Worm (Caenorhabditis elegans) whole organism, L2 larva: ENCODE measurements around the gene srh-20.

Experiments
- C34F6.9 ChIP-seq: fragments of 150-350 bp; optimal IDR thresholded peaks from 2 replicates; lab custom pipeline; 2014; ENCODE audit warnings: missing biosample characterization, missing genetic modification characterization
- F13H6.1 ChIP-seq: sonication (generic microtip); optimal IDR thresholded peaks from 2 replicates; lab custom pipeline; 2016; ENCODE audit warnings: missing genetic modification characterization, missing compliant biosample characterization
- R02D3.7 ChIP-seq: fragments of 150-350 bp; optimal IDR thresholded peaks from 2 replicates; lab custom pipeline; 2014; ENCODE audit warnings: missing biosample characterization, missing genetic modification characterization
- Y55F3AM.14 ChIP-seq: fragments of 200-800 bp; sonication (Bioruptor generic); optimal IDR thresholded peaks from 2 replicates; lab custom pipeline; 2018; ENCODE audit warnings: mild to moderate bottlenecking, missing genetic modification characterization, missing compliant biosample characterization
- alr-1 ChIP-seq: fragments of 150-350 bp; optimal IDR thresholded peaks from 2 replicates; lab custom pipeline; 2014; ENCODE audit warnings: missing biosample characterization, missing genetic modification characterization
- aly-2 ChIP-seq: fragments of 150-350 bp; optimal IDR thresholded peaks from 2 replicates; lab custom pipeline; 2014; ENCODE audit warnings: missing biosample characterization, missing genetic modification characterization
- ama-1 ChIP-seq: fragments of 150-350 bp; optimal IDR thresholded peaks from 2 replicates; lab custom pipeline; 2018; ENCODE audit warnings: inconsistent platforms
- blmp-1 ChIP-seq: sonication (generic microtip); optimal IDR thresholded peaks from 2 replicates; lab custom pipeline; 2017; ENCODE audit warnings: missing genetic modification characterization, mild to moderate bottlenecking, missing compliant biosample characterization, antibody characterized with exemption, moderate library complexity; ENCODE audit not compliant: insufficient read depth
- ceh-16 ChIP-seq: fragments of 150-350 bp; optimal IDR thresholded peaks from 2 replicates; lab custom pipeline; 2014; ENCODE audit warnings: missing biosample characterization, missing genetic modification characterization
- ceh-82 ChIP-seq: fragments of 150-350 bp; optimal IDR thresholded peaks from 2 replicates; lab custom pipeline; 2014; ENCODE audit warnings: missing biosample characterization, missing genetic modification characterization
- crh-2 ChIP-seq: sonication (generic microtip); optimal IDR thresholded peaks from 2 replicates; lab custom pipeline; 2017; ENCODE audit warnings: missing biosample characterization, missing genetic modification characterization
- dmd-4 ChIP-seq: sonication (generic microtip); optimal IDR thresholded peaks from 2 replicates; lab custom pipeline; 2017; ENCODE audit warnings: missing biosample characterization, missing genetic modification characterization
- egl-27 ChIP-seq: sonication (generic microtip); optimal IDR thresholded peaks from 3 replicates; lab custom pipeline; 2017; ENCODE audit warnings: missing biosample characterization, missing genetic modification reagents, missing genetic modification characterization
- elt-3 ChIP-seq: sonication (generic microtip); optimal IDR thresholded peaks from 2 replicates; lab custom pipeline; 2017; ENCODE audit warnings: missing biosample characterization, missing genetic modification characterization
- fos-1 ChIP-seq: fragments of 150-350 bp; optimal IDR thresholded peaks from 2 replicates; lab custom pipeline; 2014; ENCODE audit warnings: missing biosample characterization, missing genetic modification characterization
- gmeb-1 ChIP-seq: fragments of 150-350 bp; optimal IDR thresholded peaks from 2 replicates; lab custom pipeline; 2014; ENCODE audit warnings: missing biosample characterization, missing genetic modification characterization
- lin-13 ChIP-seq: fragments of 150-350 bp; optimal IDR thresholded peaks from 2 replicates; lab custom pipeline; 2014; ENCODE audit warnings: missing biosample characterization, missing genetic modification reagents, missing genetic modification characterization
- mab-5 ChIP-seq: fragments of 150-350 bp; optimal IDR thresholded peaks from 2 replicates; lab custom pipeline; 2014; ENCODE audit warnings: missing biosample characterization, missing genetic modification characterization
- mdl-1 ChIP-seq, 2 experiments: fragments of 150-350 bp in 1 of 2; sonication (generic microtip) in 1 of 2; optimal IDR thresholded peaks; 2 replicates each; lab custom pipeline; 2017; ENCODE audit warnings: missing biosample characterization in 2 of 2, missing genetic modification characterization in 2 of 2
- nhr-10 ChIP-seq: sonication (generic microtip); optimal IDR thresholded peaks from 2 replicates; lab custom pipeline; 2017; ENCODE audit warnings: missing biosample characterization, missing genetic modification characterization
- nhr-11 ChIP-seq: fragments of 150-350 bp; optimal IDR thresholded peaks from 2 replicates; lab custom pipeline; 2014; ENCODE audit warnings: missing biosample characterization, missing genetic modification characterization
- nhr-12 ChIP-seq: fragments of 150-350 bp; optimal IDR thresholded peaks from 2 replicates; lab custom pipeline; 2014; ENCODE audit warnings: missing biosample characterization, missing genetic modification characterization
- nhr-21 ChIP-seq: fragments of 150-350 bp; optimal IDR thresholded peaks from 2 replicates; lab custom pipeline; 2014; ENCODE audit warnings: missing biosample characterization, missing genetic modification characterization
- nhr-23 ChIP-seq: fragments of 150-350 bp; optimal IDR thresholded peaks from 2 replicates; lab custom pipeline; 2014; ENCODE audit warnings: missing biosample characterization, missing genetic modification reagents, missing genetic modification characterization
- nhr-25 ChIP-seq: fragments of 150-350 bp; sonication (generic microtip); optimal IDR thresholded peaks from 3 replicates; lab custom pipeline; 2014; ENCODE audit warnings: missing biosample characterization, missing genetic modification characterization
- peb-1 ChIP-seq: fragments of 150-350 bp; optimal IDR thresholded peaks from 2 replicates; lab custom pipeline; 2014; ENCODE audit warnings: missing biosample characterization, missing genetic modification characterization
- skn-1 ChIP-seq: sonication (generic microtip); optimal IDR thresholded peaks from 2 replicates; lab custom pipeline; 2017; ENCODE audit warnings: missing biosample characterization, missing genetic modification characterization
- sma-3 ChIP-seq: sonication (generic microtip); optimal IDR thresholded peaks from 2 replicates; lab custom pipeline; 2016; ENCODE audit warnings: missing genetic modification reagents, missing genetic modification characterization, missing compliant biosample characterization
- sma-9 ChIP-seq, 2 experiments: fragments of 150-350 bp in 1 of 2; sonication (generic microtip) in 1 of 2; optimal IDR thresholded peaks; 2 replicates each; lab custom pipeline; 2014 to 2016; ENCODE audit warnings: missing genetic modification characterization in 2 of 2, mild to moderate bottlenecking in 1 of 2, missing biosample characterization in 1 of 2, missing compliant biosample characterization in 1 of 2, missing genetic modification reagents in 1 of 2, moderate library complexity in 1 of 2
- unc-39 ChIP-seq: fragments of 150-350 bp; optimal IDR thresholded peaks from 2 replicates; lab custom pipeline; 2014; ENCODE audit warnings: missing biosample characterization, missing genetic modification characterization
- unc-55 ChIP-seq: fragments of 150-350 bp; sonication (generic microtip); optimal IDR thresholded peaks from 3 replicates; lab custom pipeline; 2014; ENCODE audit warnings: missing biosample characterization, missing genetic modification reagents, missing genetic modification characterization
- unc-62 ChIP-seq: fragments of 150-350 bp; optimal IDR thresholded peaks from 2 replicates; lab custom pipeline; 2014; ENCODE audit warnings: missing biosample characterization, missing genetic modification reagents, missing genetic modification characterization
- zag-1 ChIP-seq: fragments of 150-350 bp; optimal IDR thresholded peaks from 2 replicates; lab custom pipeline; 2014; ENCODE audit warnings: missing biosample characterization, missing genetic modification characterization
- ztf-1 ChIP-seq: fragments of 200-800 bp; sonication (Bioruptor generic); conservative IDR thresholded peaks from 2 replicates; pipeline ENCODE4 v1.3.6; 2022; ENCODE audit warnings: missing genetic modification characterization, missing compliant biosample characterization
- ztf-11 ChIP-seq: sonication (generic microtip); optimal IDR thresholded peaks from 2 replicates; lab custom pipeline; 2017; ENCODE audit warnings: missing biosample characterization, missing genetic modification characterization

The srh-20 gene

DNA sequence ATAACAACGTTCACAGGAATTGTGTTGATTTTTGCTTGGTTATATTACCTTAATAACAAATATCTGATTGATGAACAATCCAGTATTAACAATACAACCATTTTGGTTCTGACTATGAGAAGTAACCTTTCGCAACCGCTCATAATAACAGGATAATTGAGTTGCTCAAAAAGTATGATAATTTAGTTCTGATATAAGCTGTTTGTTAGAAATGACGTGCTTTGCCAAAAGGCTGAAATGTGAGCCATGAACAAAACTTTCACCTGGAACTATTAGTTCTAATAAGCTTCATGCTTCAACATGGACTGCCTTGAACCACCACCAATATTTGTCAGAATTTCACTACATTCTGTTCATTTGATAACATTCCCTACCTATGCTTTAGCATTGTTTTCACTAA lies at the start of gene srh-20:
Gene srh-20 (plus strand): TSS at position 301 of the 400 bp plus-strand sequence.
- TF ChIP-seq ama-1 (lab: Kevin White, UChicago): no peak
- no peak for TF ChIP-seq ceh-16 (tag; lab: Kevin White, UChicago)
- no peak for TF ChIP-seq sma-3
- TF ChIP-seq unc-62 (GFP tag; lab: Kevin White, UChicago): no peak
- no peak for TF ChIP-seq C34F6.9 (tag; lab: Kevin White, UChicago)
- no peak for TF ChIP-seq F13H6.1 (tag; lab: Kevin White, UChicago)

DNA sequence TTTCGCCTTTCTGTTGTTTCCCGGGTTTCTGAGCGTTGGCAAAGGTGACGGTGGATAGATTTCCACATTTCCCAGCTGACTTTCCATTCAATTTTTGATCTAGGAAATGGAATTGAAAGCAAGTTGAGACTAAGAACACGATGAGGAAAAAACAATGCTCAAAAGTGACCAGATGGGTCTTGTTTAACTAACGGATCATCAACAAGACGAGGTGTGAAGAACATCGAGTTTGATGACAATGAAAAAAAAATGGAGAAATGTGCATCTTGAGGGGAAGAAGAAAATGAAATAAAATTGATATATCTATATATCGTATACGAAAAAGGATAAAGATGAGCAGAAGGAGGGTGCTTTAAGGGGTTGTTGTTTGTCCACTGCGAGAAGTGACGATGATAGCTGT lies 47.1 kb upstream of the srh-20 start, which contains the start of gene T19H12.6:
Gene T19H12.6 (minus strand): TSS at position 101 of the 400 bp plus-strand sequence.
- TF ChIP-seq ztf-11: no peak
- TF ChIP-seq nhr-12: no peak
- TF ChIP-seq nhr-23 (tag; lab: Kevin White, UChicago): no peak
- TF ChIP-seq crh-2 (tag; lab: Kevin White, UChicago): no peak
- no peak for TF ChIP-seq skn-1 (tag; lab: Kevin White, UChicago)
- no peak for TF ChIP-seq R02D3.7 (tag; lab: Kevin White, UChicago)
- no peak for TF ChIP-seq nhr-10 (tag; lab: Kevin White, UChicago)
- no peak for TF ChIP-seq mdl-1 (tag; optimal IDR thresholded peaks at IDR 0.05; lab: Kevin White, UChicago)
- no peak for TF ChIP-seq zag-1
- TF ChIP-seq sma-3: no peak
- no peak for TF ChIP-seq aly-2 (tag; lab: Kevin White, UChicago)
- no peak for TF ChIP-seq dmd-4 (tag; lab: Kevin White, UChicago)
- TF ChIP-seq unc-39 (tag; lab: Kevin White, UChicago): no peak
- no peak for TF ChIP-seq ceh-82 (tag; lab: Kevin White, UChicago)
- no peak for TF ChIP-seq lin-13
- TF ChIP-seq elt-3 (tag; lab: Kevin White, UChicago): no peak

DNA sequence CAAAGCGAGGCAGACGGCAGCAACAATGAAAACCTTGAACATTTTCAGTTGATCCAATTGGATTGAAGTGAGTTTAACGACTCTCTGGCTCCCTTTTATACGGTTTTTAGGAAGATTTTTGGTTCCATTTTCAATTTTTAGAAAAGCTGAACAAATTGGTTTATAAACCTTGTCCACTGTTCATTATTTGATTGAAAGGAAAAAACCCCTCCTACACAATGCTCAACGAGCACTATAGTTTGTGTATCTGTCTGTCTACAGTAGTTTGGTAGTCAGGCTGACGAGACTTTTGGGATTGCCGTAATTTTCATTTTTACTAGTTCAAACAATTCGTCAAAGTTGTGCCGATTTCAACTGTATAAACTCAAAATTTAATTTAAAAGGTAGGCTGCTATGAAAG lies 45.5 kb upstream of the srh-20 start, which contains the start of gene T19H12.15:
Gene T19H12.15 (minus strand): TSS at position 101 of the 400 bp plus-strand sequence.
- TF ChIP-seq ztf-1 (GFP tag; lab: Robert Waterston, UW) (no peak), R02D3.7 (tag; lab: Kevin White, UChicago) (no peak), peb-1 (no peak), unc-55 (GFP tag; lab: Kevin White, UChicago) (no peak), nhr-11 (tag; lab: Kevin White, UChicago) (no peak), fos-1 (tag; lab: Kevin White, UChicago) (no peak), zag-1 (no peak), egl-27 (no peak), mdl-1 (tag; optimal IDR thresholded peaks at IDR 0.05; lab: Kevin White, UChicago) (no peak), Y55F3AM.14 (GFP tag; lab: Kevin White, UChicago) (no peak), lin-13 (no peak), unc-62 (GFP tag; lab: Kevin White, UChicago) (no peak), nhr-21 (tag; lab: Kevin White, UChicago) (no peak)

DNA sequence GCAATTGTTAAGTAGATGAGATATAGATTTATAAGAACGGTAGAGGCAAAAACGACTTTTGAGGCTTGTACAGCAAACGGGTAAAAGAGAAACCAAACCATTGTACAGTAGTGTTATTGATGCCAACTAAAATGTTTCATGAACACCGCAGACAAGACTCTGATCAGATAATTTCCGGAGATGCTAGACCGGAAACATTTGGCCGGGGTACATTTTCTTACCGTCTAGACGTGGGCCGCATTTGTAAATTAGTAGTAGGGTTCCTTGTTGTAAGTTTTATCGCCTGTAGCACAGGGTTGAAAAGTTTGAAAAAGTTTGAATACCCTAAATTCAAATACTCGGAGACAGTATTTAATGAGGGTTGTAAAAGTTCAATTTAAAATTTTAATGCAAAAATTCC lies 43.3 kb upstream of the srh-20 start, which contains the start of gene str-32:
Gene str-32 (minus strand): TSS at position 101 of the 400 bp plus-strand sequence.
- TF ChIP-seq mab-5 (tag; lab: Kevin White, UChicago): no peak
- no peak for TF ChIP-seq Y55F3AM.14 (GFP tag; lab: Kevin White, UChicago)
- TF ChIP-seq nhr-25: no peak
- no peak for TF ChIP-seq sma-3
- TF ChIP-seq alr-1 (tag; lab: Kevin White, UChicago): no peak
- TF ChIP-seq elt-3 (tag; lab: Kevin White, UChicago): no peak
- no peak for TF ChIP-seq gmeb-1
- TF ChIP-seq nhr-23 (tag; lab: Kevin White, UChicago): no peak
- TF ChIP-seq lin-13: no peak
- no peak for TF ChIP-seq blmp-1 (tag; lab: Kevin White, UChicago)
- TF ChIP-seq fos-1 (tag; lab: Kevin White, UChicago): no peak

DNA sequence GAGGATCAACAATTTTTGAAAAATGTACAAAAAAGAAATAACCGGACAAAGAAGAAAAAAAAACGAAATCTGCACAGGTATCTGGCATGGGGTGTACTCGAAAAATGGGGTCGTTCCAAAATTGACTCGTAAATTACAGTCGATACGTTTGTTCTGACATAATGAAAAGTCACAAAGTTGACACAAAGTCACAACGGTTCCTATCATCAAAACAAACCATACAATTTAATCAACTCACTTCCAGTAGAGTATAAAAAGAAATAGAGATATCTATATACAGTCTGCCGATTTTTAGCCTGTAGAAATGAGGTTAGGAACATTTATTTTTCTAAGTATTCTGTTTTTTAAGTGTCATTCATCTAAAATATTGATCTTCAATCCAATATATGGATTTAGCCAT lies 40.2 kb upstream of the srh-20 start, which contains the start of gene T19H12.12:
Gene T19H12.12 (plus strand): TSS at position 301 of the 400 bp plus-strand sequence.
- TF ChIP-seq sma-9 (GFP tag; optimal IDR thresholded peaks at IDR 0.05; lab: Kevin White, UChicago) (no peak), sma-9 (tag; optimal IDR thresholded peaks at IDR 0.05; lab: Kevin White, UChicago) (no peak)
